Fruit fly (Drosophila melanogaster): ENCODE results near the gene CG6985.

CG6985 gene

dm6 chr3R:22724149-22724973 lies 16.6 kb upstream of the CG6985 start, which contains the start of gene Irp-1A (continued):
- TF ChIP-seq Hr39 (optimal IDR thresholded peaks at IDR 0.05) = no peak
- TF ChIP-seq tgo (GFP tag; IDR thresholded peaks at IDR 0.05) = peak; percentile 78
- TF ChIP-seq CG6272 (GFP tag; IDR thresholded peaks at IDR 0.05) = peak; percentile 61
- no peak for TF ChIP-seq CG7987 (GFP tag; optimal IDR thresholded peaks at IDR 0.05)
- peak; percentile 3 for TF ChIP-seq gcm2 (GFP tag; optimal IDR thresholded peaks at IDR 0.05)
- TF ChIP-seq Dp (GFP tag; optimal IDR thresholded peaks at IDR 0.05) = peak; percentile 37
- TF ChIP-seq C15 (GFP tag; IDR thresholded peaks at IDR 0.05) = no peak
- TF ChIP-seq CG3407 (GFP tag; optimal IDR thresholded peaks at IDR 0.05) = peak; percentile 44
- peak; percentile 47 for TF ChIP-seq odd (GFP tag; optimal IDR thresholded peaks at IDR 0.05)
- peak; percentile 80 for TF ChIP-seq Sox102F (GFP tag; optimal IDR thresholded peaks at IDR 0.05)
- TF ChIP-seq CG4404 (GFP tag; IDR thresholded peaks at IDR 0.05) = peak; percentile 25; the same call in 1 of the 2 replicates
- TF ChIP-seq NC2α (GFP tag; optimal IDR thresholded peaks at IDR 0.05) = no peak
- TF ChIP-seq her (GFP tag; optimal IDR thresholded peaks at IDR 0.05) = peak; percentile 34
- peak; percentile 85 for TF ChIP-seq grau (tag; optimal IDR thresholded peaks at IDR 0.05)
- TF ChIP-seq CG7745 (tag; optimal IDR thresholded peaks at IDR 0.05) = no peak
- peak; percentile 49 for TF ChIP-seq CG10654 (GFP tag; optimal IDR thresholded peaks at IDR 0.05)
- TF ChIP-seq CG14014 (GFP tag; IDR thresholded peaks at IDR 0.05) = peak; percentile 81
- peak; percentile 86 for TF ChIP-seq CG34224 (GFP tag; IDR thresholded peaks at IDR 0.05; ENCODE audit: partially characterized antibody)
- TF ChIP-seq Rfx (GFP tag; IDR thresholded peaks at IDR 0.05) = peak; percentile 86
- no peak for TF ChIP-seq Optix (GFP tag; IDR thresholded peaks at IDR 0.05)
- TF ChIP-seq emc (GFP tag; optimal IDR thresholded peaks at IDR 0.05) = no peak
- TF ChIP-seq Max (GFP tag; optimal IDR thresholded peaks at IDR 0.05) = peak; percentile 56
- TF ChIP-seq CG9876 (GFP tag; optimal IDR thresholded peaks at IDR 0.05) = no peak
- TF ChIP-seq CG12219 (GFP tag; optimal IDR thresholded peaks at IDR 0.05) = peak; percentile 45
- TF ChIP-seq CG11398 (GFP tag; optimal IDR thresholded peaks at IDR 0.05) = no peak
- TF ChIP-seq Chrac-16 (GFP tag; optimal IDR thresholded peaks at IDR 0.05) = peak; percentile 57
- TF ChIP-seq BtbVII (GFP tag; optimal IDR thresholded peaks at IDR 0.05) = peak; percentile 30
- peak; percentile 84 for TF ChIP-seq CG9932 (GFP tag; IDR thresholded peaks at IDR 0.05)
- peak; percentile 76 for TF ChIP-seq Xrp1 (GFP tag; IDR thresholded peaks at IDR 0.05)
- peak; percentile 43; the same call in 1 of the 3 replicates for TF ChIP-seq B-H1 (GFP tag; IDR thresholded peaks at IDR 0.05)
- TF ChIP-seq Gsc (GFP tag; IDR thresholded peaks at IDR 0.05) = no peak
- peak; percentile 56 for TF ChIP-seq lbe (GFP tag; optimal IDR thresholded peaks at IDR 0.05)
- TF ChIP-seq CG6813 (GFP tag; optimal IDR thresholded peaks at IDR 0.05) = peak; percentile 52
- peak; percentile 23 for TF ChIP-seq CG9609 (GFP tag; optimal IDR thresholded peaks at IDR 0.05)
- peak; percentile 12 for TF ChIP-seq CG16815 (GFP tag; optimal IDR thresholded peaks at IDR 0.05)
- TF ChIP-seq Drgx (GFP tag; IDR thresholded peaks at IDR 0.05) = peak; percentile 68
- TF ChIP-seq CG13287 (GFP tag; IDR thresholded peaks at IDR 0.05; ENCODE audit: partially characterized antibody) = peak; percentile 89
- no peak for TF ChIP-seq CG1832 (GFP tag; optimal IDR thresholded peaks at IDR 0.05)
- no peak for TF ChIP-seq fd102C (GFP tag; optimal IDR thresholded peaks at IDR 0.05)
- TF ChIP-seq fd64A (GFP tag; optimal IDR thresholded peaks at IDR 0.05) = no peak
- no peak for TF ChIP-seq cad (GFP tag; optimal IDR thresholded peaks at IDR 0.05)
- peak; percentile 66 for TF ChIP-seq CG33557 (GFP tag; optimal IDR thresholded peaks at IDR 0.05)
- TF ChIP-seq bigmax (GFP tag; optimal IDR thresholded peaks at IDR 0.05) = no peak
- no peak for TF ChIP-seq Bteb2 (GFP tag; optimal IDR thresholded peaks at IDR 0.05)
- peak; percentile 41 for TF ChIP-seq ato (GFP tag; IDR thresholded peaks at IDR 0.05; ENCODE audit: partially characterized antibody)
- TF ChIP-seq E2f2 (GFP tag; IDR thresholded peaks at IDR 0.05) = peak; percentile 60
- TF ChIP-seq CG12155 (GFP tag; optimal IDR thresholded peaks at IDR 0.05) = peak; percentile 69
- peak; percentile 49 for TF ChIP-seq Hsf (GFP tag; optimal IDR thresholded peaks at IDR 0.05)
- no peak for TF ChIP-seq Dad (GFP tag; optimal IDR thresholded peaks at IDR 0.05)
- no peak for TF ChIP-seq Dip3 (GFP tag; optimal IDR thresholded peaks at IDR 0.05)
